Fruit fly (Drosophila melanogaster) whole organism, prepupa: ENCODE results near the gene Aplip1.

Source experiments
- CG10631 ChIP-seq: fragments of 200-800 bp; sonication (Bioruptor generic); optimal IDR thresholded peaks from 2 replicates; lab custom pipeline; 2016; ENCODE audit warnings: missing biosample characterization, missing genetic modification characterization
- CG10669 ChIP-seq: fragments of 200-800 bp; sonication (Bioruptor generic); optimal IDR thresholded peaks from 3 replicates; lab custom pipeline; 2018; ENCODE audit warnings: missing biosample characterization, mild to moderate bottlenecking, missing genetic modification characterization, moderate library complexity
- CG11902 ChIP-seq: fragments of 200-800 bp; sonication (Bioruptor generic); optimal IDR thresholded peaks from 3 replicates; lab custom pipeline; 2016; ENCODE audit warnings: missing biosample characterization, missing genetic modification characterization
- CG15336 ChIP-seq: fragments of 200-800 bp; sonication (Bioruptor generic); IDR thresholded peaks from 2 replicates; pipeline ENCODE4 v1.3.6; 2022; ENCODE audit warnings: missing biosample characterization, missing genetic modification characterization
- CG1621 ChIP-seq: fragments of 200-800 bp; sonication (Bioruptor generic); optimal IDR thresholded peaks from 3 replicates; lab custom pipeline; 2018; ENCODE audit warnings: missing biosample characterization, mild to moderate bottlenecking, missing genetic modification characterization
- CG16779 ChIP-seq: fragments of 200-800 bp; sonication (Bioruptor generic); optimal IDR thresholded peaks from 3 replicates; lab custom pipeline; 2017; ENCODE audit warnings: missing biosample characterization, mild to moderate bottlenecking, missing genetic modification characterization
- CG3032 ChIP-seq: fragments of 200-800 bp; optimal IDR thresholded peaks from 2 replicates; lab custom pipeline; 2019; ENCODE audit warnings: missing biosample characterization, mild to moderate bottlenecking, missing genetic modification characterization, moderate library complexity
- CG31627 ChIP-seq: fragments of 200-800 bp; sonication (Bioruptor generic); optimal IDR thresholded peaks from 3 replicates; lab custom pipeline; 2016; ENCODE audit warnings: missing biosample characterization, missing genetic modification characterization
- CG32006 ChIP-seq: fragments of 200-800 bp; sonication (Bioruptor generic); optimal IDR thresholded peaks from 3 replicates; lab custom pipeline; 2017; ENCODE audit warnings: missing biosample characterization, mild to moderate bottlenecking, missing genetic modification characterization
- CG34406 ChIP-seq: fragments of 200-800 bp; sonication (Bioruptor generic); optimal IDR thresholded peaks from 3 replicates; lab custom pipeline; 2016; ENCODE audit warnings: missing biosample characterization, missing genetic modification characterization
- CG3919 ChIP-seq: fragments of 200-800 bp; sonication (Bioruptor generic); optimal IDR thresholded peaks from 3 replicates; lab custom pipeline; 2016; ENCODE audit warnings: missing biosample characterization, missing genetic modification characterization
- CG4318 ChIP-seq: fragments of 200-800 bp; sonication (Bioruptor generic); optimal IDR thresholded peaks from 3 replicates; lab custom pipeline; 2017; ENCODE audit warnings: missing biosample characterization, mild to moderate bottlenecking, missing genetic modification characterization
- CG6163 ChIP-seq: fragments of 200-800 bp; sonication (Bioruptor generic); IDR thresholded peaks from 3 replicates; pipeline ENCODE4 v1.3.6; 2022; ENCODE audit warnings: missing biosample characterization, missing genetic modification characterization
- CG6276 ChIP-seq: fragments of 200-800 bp; sonication (Bioruptor generic); optimal IDR thresholded peaks from 2 replicates; lab custom pipeline; 2017; ENCODE audit warnings: missing biosample characterization, mild to moderate bottlenecking, missing genetic modification characterization
- CG6792 ChIP-seq: fragments of 200-800 bp; sonication (Bioruptor generic); optimal IDR thresholded peaks from 3 replicates; lab custom pipeline; 2016; ENCODE audit warnings: missing biosample characterization, missing genetic modification characterization
- CG6808 ChIP-seq: fragments of 200-800 bp; sonication (Bioruptor generic); optimal IDR thresholded peaks from 3 replicates; lab custom pipeline; 2017; ENCODE audit warnings: missing biosample characterization, missing genetic modification characterization, mild to moderate bottlenecking, moderate library complexity, missing genetic modification reagents
- CG6854 ChIP-seq: fragments of 200-800 bp; sonication (Bioruptor generic); optimal IDR thresholded peaks from 2 replicates; lab custom pipeline; 2017; ENCODE audit warnings: missing biosample characterization, mild to moderate bottlenecking, missing genetic modification characterization
- CG7368 ChIP-seq: fragments of 200-800 bp; sonication (Bioruptor generic); optimal IDR thresholded peaks from 3 replicates; lab custom pipeline; 2016; ENCODE audit warnings: missing biosample characterization, missing genetic modification characterization
- CG8319 ChIP-seq: fragments of 200-800 bp; sonication (Bioruptor generic); optimal IDR thresholded peaks from 3 replicates; lab custom pipeline; 2016; ENCODE audit warnings: missing biosample characterization, missing genetic modification characterization
- CG8632 ChIP-seq: fragments of 200-800 bp; sonication (Bioruptor generic); optimal IDR thresholded peaks from 3 replicates; lab custom pipeline; 2016; ENCODE audit warnings: missing biosample characterization, missing genetic modification characterization
- CG9139 ChIP-seq: fragments of 200-800 bp; sonication (Bioruptor generic); optimal IDR thresholded peaks from 3 replicates; lab custom pipeline; 2017; ENCODE audit warnings: missing biosample characterization, mild to moderate bottlenecking, missing genetic modification characterization
- Eip78C ChIP-seq: fragments of 200-800 bp; sonication (Bioruptor generic); peaks from one replicate; lab custom pipeline; 2016; ENCODE audit warnings: missing biosample characterization, missing genetic modification characterization
- Ets21C ChIP-seq: fragments of 200-800 bp; sonication (Bioruptor generic); optimal IDR thresholded peaks from 3 replicates; lab custom pipeline; 2016; ENCODE audit warnings: missing biosample characterization, missing genetic modification characterization
- Ets96B ChIP-seq: fragments of 200-800 bp; optimal IDR thresholded peaks from 2 replicates; lab custom pipeline; 2019; ENCODE audit warnings: missing biosample characterization, mild to moderate bottlenecking, missing genetic modification characterization, moderate library complexity
- Hr38 ChIP-seq: sonication (Bioruptor generic); optimal IDR thresholded peaks from 2 replicates; lab custom pipeline; 2016; ENCODE audit warnings: missing biosample characterization, missing genetic modification characterization
- Hr39 ChIP-seq: fragments of 200-800 bp; sonication (Bioruptor generic); optimal IDR thresholded peaks from 2 replicates; lab custom pipeline; 2016; ENCODE audit warnings: missing biosample characterization, missing genetic modification characterization
- Hr4 ChIP-seq: fragments of 200-800 bp; sonication (Bioruptor generic); optimal IDR thresholded peaks from 3 replicates; lab custom pipeline; 2016; ENCODE audit warnings: missing biosample characterization, missing genetic modification characterization
- Met ChIP-seq: fragments of 200-800 bp; sonication (Bioruptor generic); optimal IDR thresholded peaks from 3 replicates; lab custom pipeline; 2016; ENCODE audit warnings: missing biosample characterization, missing genetic modification characterization
- OdsH ChIP-seq: fragments of 200-800 bp; sonication (Bioruptor generic); optimal IDR thresholded peaks from 3 replicates; lab custom pipeline; 2016; ENCODE audit warnings: missing biosample characterization, missing genetic modification characterization
- Smox ChIP-seq: fragments of 200-800 bp; sonication (Bioruptor generic); optimal IDR thresholded peaks from 3 replicates; lab custom pipeline; 2016; ENCODE audit warnings: missing biosample characterization, missing genetic modification characterization
- Sox102F ChIP-seq: fragments of 200-800 bp; sonication (Bioruptor generic); optimal IDR thresholded peaks from 2 replicates; lab custom pipeline; 2016; ENCODE audit warnings: missing biosample characterization, mild to moderate bottlenecking, missing genetic modification characterization
- Sox14 ChIP-seq: fragments of 200-800 bp; sonication (Bioruptor generic); optimal IDR thresholded peaks from 3 replicates; lab custom pipeline; 2016; ENCODE audit warnings: missing biosample characterization, missing genetic modification characterization
- Sox15 ChIP-seq: fragments of 200-800 bp; sonication (Bioruptor generic); optimal IDR thresholded peaks from 3 replicates; lab custom pipeline; 2016; ENCODE audit warnings: missing biosample characterization, missing genetic modification characterization
- acj6 ChIP-seq: fragments of 200-800 bp; sonication (Bioruptor generic); optimal IDR thresholded peaks from 3 replicates; lab custom pipeline; 2016; ENCODE audit warnings: missing biosample characterization, missing genetic modification characterization
- cyc ChIP-seq: fragments of 200-800 bp; sonication (Bioruptor generic); optimal IDR thresholded peaks from 3 replicates; lab custom pipeline; 2016; ENCODE audit warnings: missing biosample characterization, missing genetic modification characterization
- dac ChIP-seq: fragments of 200-800 bp; sonication (Bioruptor generic); optimal IDR thresholded peaks from 2 replicates; lab custom pipeline; 2017; ENCODE audit warnings: missing biosample characterization, mild to moderate bottlenecking, missing genetic modification characterization
- esn ChIP-seq: fragments of 200-800 bp; sonication (Bioruptor generic); optimal IDR thresholded peaks from 2 replicates; lab custom pipeline; 2016; ENCODE audit warnings: missing biosample characterization, mild to moderate bottlenecking, missing genetic modification characterization, moderate library complexity
- fd59A ChIP-seq: fragments of 200-800 bp; sonication (Bioruptor generic); optimal IDR thresholded peaks from 2 replicates; lab custom pipeline; 2017; ENCODE audit warnings: missing biosample characterization, mild to moderate bottlenecking, missing genetic modification characterization, missing genetic modification reagents
- lz ChIP-seq: fragments of 200-800 bp; sonication (Bioruptor generic); optimal IDR thresholded peaks from 3 replicates; lab custom pipeline; 2016; ENCODE audit warnings: missing biosample characterization, missing genetic modification characterization
- net ChIP-seq: fragments of 200-800 bp; sonication (Bioruptor generic); optimal IDR thresholded peaks from 3 replicates; lab custom pipeline; 2016; ENCODE audit warnings: missing biosample characterization, missing genetic modification characterization
- pdm3 ChIP-seq: fragments of 200-800 bp; sonication (Bioruptor generic); optimal IDR thresholded peaks from 3 replicates; lab custom pipeline; 2016; ENCODE audit warnings: missing biosample characterization, missing genetic modification characterization
- salr ChIP-seq, 2 experiments: fragments of 200-800 bp; sonication (Bioruptor generic); optimal IDR thresholded peaks; 3 replicates each; lab custom pipeline; 2016 to 2018; ENCODE audit warnings: missing biosample characterization in 2 of 2, missing genetic modification characterization in 2 of 2, mild to moderate bottlenecking in 1 of 2
- ss ChIP-seq, 2 experiments: fragments of 200-800 bp; sonication (Bioruptor generic); optimal IDR thresholded peaks; 2 replicates in 1 of 2; 3 replicates in 1 of 2; lab custom pipeline; 2017 to 2018; ENCODE audit warnings: mild to moderate bottlenecking in 2 of 2, missing biosample characterization in 2 of 2, missing genetic modification characterization in 2 of 2, moderate library complexity in 1 of 2
- svp ChIP-seq: fragments of 200-800 bp; sonication (Bioruptor generic); peaks from one replicate; lab custom pipeline; 2016; ENCODE audit warnings: missing biosample characterization, missing genetic modification characterization
- topi ChIP-seq: fragments of 200-800 bp; sonication (Bioruptor generic); optimal IDR thresholded peaks from 3 replicates; lab custom pipeline; 2016; ENCODE audit warnings: missing biosample characterization, missing genetic modification characterization
- vri ChIP-seq: fragments of 200-800 bp; sonication (Bioruptor generic); optimal IDR thresholded peaks from 3 replicates; lab custom pipeline; 2016; ENCODE audit warnings: missing biosample characterization, mild to moderate bottlenecking, missing genetic modification characterization

Aplip1 gene

DNA sequence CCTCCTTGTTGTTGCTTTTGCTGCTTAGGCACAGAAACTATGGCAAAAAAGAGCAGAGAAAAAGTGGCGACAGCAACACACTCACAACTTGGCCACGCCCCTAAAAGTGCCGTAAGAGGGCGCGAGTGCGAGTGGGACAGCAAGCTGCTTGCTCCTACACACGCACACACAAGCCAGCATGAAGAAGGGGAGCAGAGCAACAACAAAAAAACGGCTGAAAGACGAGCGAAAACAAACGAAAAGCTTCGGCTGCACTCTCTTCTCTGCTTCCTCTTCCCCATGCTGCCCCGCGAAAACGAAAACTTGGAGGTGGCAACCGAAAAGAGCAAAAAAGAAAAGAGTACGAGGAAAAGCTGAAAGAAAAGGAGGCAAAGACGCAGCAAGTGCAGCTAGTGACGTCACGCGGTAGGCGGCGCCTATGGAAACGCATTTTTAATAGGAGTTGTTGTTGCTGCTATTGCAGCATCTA is 18.0 kb upstream of the Aplip1 start (continued):
- peak; percentile 65 for TF ChIP-seq CG1621
- TF ChIP-seq CG32006 (GFP tag; lab: Kevin White, UChicago) = peak; percentile 76
- no peak for TF ChIP-seq CG10631 (GFP tag; lab: Kevin White, UChicago)
- no peak for TF ChIP-seq CG11902 (GFP tag; lab: Kevin White, UChicago)
- no peak for TF ChIP-seq cyc
- peak; percentile 11 for TF ChIP-seq pdm3 (GFP tag; lab: Kevin White, UChicago)
- no peak for TF ChIP-seq CG8319 (GFP tag; lab: Kevin White, UChicago)
- peak; percentile 10 for TF ChIP-seq esn (GFP tag; lab: Kevin White, UChicago)
- TF ChIP-seq lz = no peak
- TF ChIP-seq CG16779 (tag; lab: Kevin White, UChicago) = peak; percentile 27
- TF ChIP-seq CG31627 (GFP tag; lab: Kevin White, UChicago) = no peak
- TF ChIP-seq CG4318 (GFP tag; lab: Kevin White, UChicago) = no peak
- peak; percentile 19 for TF ChIP-seq CG8632 (GFP tag; lab: Kevin White, UChicago)
- TF ChIP-seq vri = peak; percentile 8
- TF ChIP-seq salr (GFP tag; optimal IDR thresholded peaks at IDR 0.05; lab: Kevin White, UChicago) = peak; percentile 60 to 65
- peak; percentile 82 to 84 for TF ChIP-seq ss (GFP tag; optimal IDR thresholded peaks at IDR 0.05; lab: Kevin White, UChicago)
- TF ChIP-seq CG6276 (GFP tag; lab: Kevin White, UChicago) = peak; percentile 43
- peak; percentile 69 for TF ChIP-seq CG3032
- TF ChIP-seq CG6792 (GFP tag; lab: Kevin White, UChicago) = peak; percentile 26
- no peak for TF ChIP-seq Hr38 (GFP tag; lab: Kevin White, UChicago)
- peak; percentile 80 for TF ChIP-seq CG6808

- TF ChIP-seq CG3032 = peak; percentile 23
- no peak for TF ChIP-seq net
- TF ChIP-seq CG31627 (GFP tag; lab: Kevin White, UChicago) = peak; percentile 1
- no peak for TF ChIP-seq ss (GFP tag; optimal IDR thresholded peaks at IDR 0.05; lab: Kevin White, UChicago)
- TF ChIP-seq CG8319 (GFP tag; lab: Kevin White, UChicago) = no peak
- TF ChIP-seq Hr39 (GFP tag; lab: Kevin White, UChicago) = peak; percentile 13
- peak; percentile 5 for TF ChIP-seq lz
- peak; percentile 15 for TF ChIP-seq OdsH
- TF ChIP-seq acj6 (GFP tag; lab: Kevin White, UChicago) = no peak
- peak; percentile 14 for TF ChIP-seq CG34406
- TF ChIP-seq topi (GFP tag; lab: Kevin White, UChicago) = no peak
- TF ChIP-seq cyc = no peak
- peak; percentile 10 for TF ChIP-seq CG6792 (GFP tag; lab: Kevin White, UChicago)
- TF ChIP-seq CG10669 (GFP tag; lab: Kevin White, UChicago) = peak; percentile 1
- no peak for TF ChIP-seq Ets21C
- no peak for TF ChIP-seq CG6163 (GFP tag; lab: Robert Waterston, UW)
- no peak for TF ChIP-seq CG10631 (GFP tag; lab: Kevin White, UChicago)
- TF ChIP-seq Eip78C (GFP tag; lab: Kevin White, UChicago) = no peak
- TF ChIP-seq Ets96B (tag; lab: Kevin White, UChicago) = peak; percentile 7
- no peak for TF ChIP-seq dac (GFP tag; lab: Kevin White, UChicago)
- TF ChIP-seq CG9139 = no peak
- TF ChIP-seq esn (GFP tag; lab: Kevin White, UChicago) = peak; percentile 25
- TF ChIP-seq Hr4 = no peak
- no peak for TF ChIP-seq CG6276 (GFP tag; lab: Kevin White, UChicago)
- TF ChIP-seq svp (GFP tag; lab: Kevin White, UChicago) = no peak
- peak; percentile 2 for TF ChIP-seq Smox (GFP tag; lab: Kevin White, UChicago)
- TF ChIP-seq salr (GFP tag; optimal IDR thresholded peaks at IDR 0.05; lab: Kevin White, UChicago) = no peak
- no peak for TF ChIP-seq CG6808
- TF ChIP-seq Sox15 (GFP tag; lab: Kevin White, UChicago) = peak; percentile 0
- TF ChIP-seq Met (GFP tag; lab: Kevin White, UChicago) = peak; percentile 32
- TF ChIP-seq CG3919 (GFP tag; lab: Kevin White, UChicago) = no peak
- TF ChIP-seq CG6854 (GFP tag; lab: Kevin White, UChicago) = no peak
- TF ChIP-seq CG11902 (GFP tag; lab: Kevin White, UChicago) = no peak
- peak; percentile 0 for TF ChIP-seq pdm3 (GFP tag; lab: Kevin White, UChicago)
- TF ChIP-seq Sox14 (GFP tag; lab: Kevin White, UChicago) = peak; percentile 9
- TF ChIP-seq Sox102F = no peak
- peak; percentile 16 for TF ChIP-seq fd59A (GFP tag; lab: Kevin White, UChicago)
- peak; percentile 28 for TF ChIP-seq CG32006 (GFP tag; lab: Kevin White, UChicago)
- no peak for TF ChIP-seq CG7368 (GFP tag; lab: Kevin White, UChicago)
- peak; percentile 30; the same call in 1 of the 2 replicates for TF ChIP-seq CG15336 (GFP tag; lab: Robert Waterston, UW)
Observed at dm6 chr3L:1183467-1183866, 12.7 kb upstream of the Aplip1 start.
